Fruit fly (Drosophila melanogaster) whole organism, wandering third instar larva: ENCODE measurements around the gene CG4617.

Experiments
- Abd-B ChIP-seq: fragments of >200 bp; optimal IDR thresholded peaks from 2 replicates; lab custom pipeline; 2017; ENCODE audit warnings: missing biosample characterization, missing genetic modification characterization
- CG32264 ChIP-seq: fragments of 200-800 bp; sonication (Bioruptor generic); optimal IDR thresholded peaks from 2 replicates; lab custom pipeline; 2016; ENCODE audit warnings: missing biosample characterization, missing genetic modification characterization
- CG9705 ChIP-seq: fragments of 200-800 bp; sonication (Bioruptor generic); optimal IDR thresholded peaks from 2 replicates; lab custom pipeline; 2018; ENCODE audit warnings: missing biosample characterization, mild to moderate bottlenecking, missing genetic modification characterization
- CrebA ChIP-seq: fragments of 200-800 bp; sonication (Bioruptor generic); optimal IDR thresholded peaks from 2 replicates; lab custom pipeline; 2016; ENCODE audit warnings: missing biosample characterization, mild to moderate bottlenecking, missing genetic modification characterization, borderline replicate concordance
- Dfd ChIP-seq: fragments of >200 bp; optimal IDR thresholded peaks from 2 replicates; lab custom pipeline; 2017; ENCODE audit warnings: missing biosample characterization, missing genetic modification characterization
- Dif ChIP-seq: fragments of 200-275, 200-300 bp; sonication (Bioruptor generic); optimal IDR thresholded peaks from 2 replicates; lab custom pipeline; 2018; ENCODE audit warnings: missing biosample characterization, missing genetic modification characterization; ENCODE audit not compliant: partially characterized antibody
- GATAd ChIP-seq: sonication (Bioruptor generic); optimal IDR thresholded peaks from 2 replicates; lab custom pipeline; 2016; ENCODE audit warnings: missing biosample characterization, missing genetic modification characterization
- HLH106 ChIP-seq: fragments of 200-800 bp; optimal IDR thresholded peaks from 3 replicates; lab custom pipeline; 2019; ENCODE audit warnings: missing biosample characterization, mild to moderate bottlenecking, missing genetic modification characterization, moderate library complexity
- Hr78 ChIP-seq: fragments of >200 bp; optimal IDR thresholded peaks from 2 replicates; lab custom pipeline; 2017; ENCODE audit warnings: missing biosample characterization, missing genetic modification characterization
- Hr83 ChIP-seq: fragments of 200-300 bp; sonication (Bioruptor generic); optimal IDR thresholded peaks from 2 replicates; lab custom pipeline; 2016; ENCODE audit warnings: missing biosample characterization, mild to moderate bottlenecking, missing genetic modification characterization, moderate library complexity; ENCODE audit not compliant: poor library complexity, severe bottlenecking
- Jra ChIP-seq: sonication (Bioruptor generic); optimal IDR thresholded peaks from 2 replicates; lab custom pipeline; 2016; ENCODE audit warnings: missing biosample characterization, missing genetic modification characterization
- Mio ChIP-seq: sonication (Bioruptor generic); optimal IDR thresholded peaks from 2 replicates; lab custom pipeline; 2016; ENCODE audit warnings: missing biosample characterization, missing genetic modification characterization
- Myc ChIP-seq: fragments of >200 bp; optimal IDR thresholded peaks from 2 replicates; lab custom pipeline; 2017
- N ChIP-seq: fragments of >200 bp; optimal IDR thresholded peaks from 2 replicates; lab custom pipeline; 2018; ENCODE audit warnings: missing biosample characterization, missing external identifiers, missing genetic modification characterization
- OdsH ChIP-seq: fragments of 200-800 bp; sonication (Bioruptor generic); optimal IDR thresholded peaks from 2 replicates; lab custom pipeline; 2016; ENCODE audit warnings: missing biosample characterization, mild to moderate bottlenecking, missing genetic modification characterization
- Rel ChIP-seq, 2 experiments: fragments of 200-800 bp; sonication (Bioruptor generic) in 1 of 2; optimal IDR thresholded peaks; 2 replicates in 1 of 2; 3 replicates in 1 of 2; lab custom pipeline; 2016 to 2019; ENCODE audit warnings: mild to moderate bottlenecking in 2 of 2, missing biosample characterization in 2 of 2, missing genetic modification characterization in 2 of 2, moderate library complexity in 1 of 2
- Sp1 ChIP-seq: fragments of 200-800 bp; sonication (Bioruptor generic); optimal IDR thresholded peaks from 3 replicates; lab custom pipeline; 2019; ENCODE audit warnings: missing biosample characterization, mild to moderate bottlenecking, missing genetic modification characterization, moderate library complexity
- Vsx2 ChIP-seq: fragments of 200-300, 225-300 bp; sonication (Bioruptor generic); optimal IDR thresholded peaks from 2 replicates; lab custom pipeline; 2018; ENCODE audit warnings: missing biosample characterization, missing genetic modification characterization; ENCODE audit not compliant: partially characterized antibody
- br ChIP-seq: fragments of 200-800 bp; sonication (Bioruptor generic); optimal IDR thresholded peaks from 2 replicates; lab custom pipeline; 2016; ENCODE audit warnings: missing biosample characterization, missing genetic modification characterization
- brk ChIP-seq: fragments of 200-800 bp; sonication (Bioruptor generic); optimal IDR thresholded peaks from 2 replicates; lab custom pipeline; 2016; ENCODE audit warnings: missing biosample characterization, mild to moderate bottlenecking, missing genetic modification characterization
- dl ChIP-seq, 2 experiments: fragments of 175-275, 200-275 bp in 1 of 2; fragments of 200-275 bp in 1 of 2; sonication (Bioruptor generic); optimal IDR thresholded peaks; lab custom pipeline; 2018; ENCODE audit warnings: mild to moderate bottlenecking in 2 of 2, missing biosample characterization in 2 of 2, missing genetic modification characterization in 2 of 2, moderate library complexity in 2 of 2; ENCODE audit not compliant: partially characterized antibody in 2 of 2, insufficient read depth in 1 of 2
- dmrt93B ChIP-seq: fragments of 200-800 bp; sonication (Bioruptor generic); optimal IDR thresholded peaks from 2 replicates; lab custom pipeline; 2018; ENCODE audit warnings: missing biosample characterization, mild to moderate bottlenecking, missing genetic modification characterization
- dsf ChIP-seq: sonication (Bioruptor generic); optimal IDR thresholded peaks from 2 replicates; lab custom pipeline; 2016; ENCODE audit warnings: missing biosample characterization, missing genetic modification characterization, borderline replicate concordance
- ey ChIP-seq: fragments of 200-800 bp; sonication (Bioruptor generic); optimal IDR thresholded peaks from 2 replicates; lab custom pipeline; 2016; ENCODE audit warnings: missing biosample characterization, missing genetic modification characterization
- foxo ChIP-seq, 2 experiments: fragments of 200-800 bp; sonication (Bioruptor generic); optimal IDR thresholded peaks; 2 replicates in 1 of 2; 3 replicates in 1 of 2; lab custom pipeline; 2016 to 2017; ENCODE audit warnings: missing biosample characterization in 2 of 2, missing genetic modification characterization in 2 of 2
- fru ChIP-seq: fragments of 200-800 bp; sonication (Bioruptor generic); optimal IDR thresholded peaks from 3 replicates; lab custom pipeline; 2016; ENCODE audit warnings: missing biosample characterization, mild to moderate bottlenecking, missing genetic modification characterization
- h ChIP-seq: fragments of 200-800 bp; sonication (Bioruptor generic); optimal IDR thresholded peaks from 3 replicates; lab custom pipeline; 2016; ENCODE audit warnings: missing biosample characterization, mild to moderate bottlenecking, missing genetic modification characterization
- jim ChIP-seq: fragments of 175-275, 200-325 bp; sonication (Bioruptor generic); optimal IDR thresholded peaks from 2 replicates; lab custom pipeline; 2016; ENCODE audit warnings: missing biosample characterization, mild to moderate bottlenecking, missing genetic modification characterization
- lola ChIP-seq: fragments of >200 bp; optimal IDR thresholded peaks from 2 replicates; lab custom pipeline; 2017; ENCODE audit warnings: missing biosample characterization, missing genetic modification characterization
- pan ChIP-seq: fragments of >200 bp; optimal IDR thresholded peaks from 2 replicates; lab custom pipeline; 2017
- psq ChIP-seq: fragments of 200-800 bp; sonication (Bioruptor generic); optimal IDR thresholded peaks from 3 replicates; lab custom pipeline; 2017; ENCODE audit warnings: missing biosample characterization, mild to moderate bottlenecking, missing genetic modification characterization, moderate library complexity
- rgr ChIP-seq: fragments of 200-800 bp; sonication (Bioruptor generic); optimal IDR thresholded peaks from 3 replicates; lab custom pipeline; 2016; ENCODE audit warnings: missing biosample characterization, mild to moderate bottlenecking, missing genetic modification characterization
- sv ChIP-seq: fragments of 200-800 bp; sonication (Bioruptor generic); optimal IDR thresholded peaks from 3 replicates; lab custom pipeline; 2016; ENCODE audit warnings: missing biosample characterization, missing genetic modification characterization
- tai ChIP-seq: sonication (Bioruptor generic); optimal IDR thresholded peaks from 2 replicates; lab custom pipeline; 2016; ENCODE audit warnings: missing biosample characterization, missing genetic modification characterization
- usp ChIP-seq: fragments of >200 bp; optimal IDR thresholded peaks from 2 replicates; lab custom pipeline; 2017; ENCODE audit warnings: missing biosample characterization, missing genetic modification characterization
- woc ChIP-seq: sonication (Bioruptor generic); optimal IDR thresholded peaks from 2 replicates; lab custom pipeline; 2016; ENCODE audit warnings: missing biosample characterization, mild to moderate bottlenecking, missing genetic modification characterization

Gene CG4617

DNA sequence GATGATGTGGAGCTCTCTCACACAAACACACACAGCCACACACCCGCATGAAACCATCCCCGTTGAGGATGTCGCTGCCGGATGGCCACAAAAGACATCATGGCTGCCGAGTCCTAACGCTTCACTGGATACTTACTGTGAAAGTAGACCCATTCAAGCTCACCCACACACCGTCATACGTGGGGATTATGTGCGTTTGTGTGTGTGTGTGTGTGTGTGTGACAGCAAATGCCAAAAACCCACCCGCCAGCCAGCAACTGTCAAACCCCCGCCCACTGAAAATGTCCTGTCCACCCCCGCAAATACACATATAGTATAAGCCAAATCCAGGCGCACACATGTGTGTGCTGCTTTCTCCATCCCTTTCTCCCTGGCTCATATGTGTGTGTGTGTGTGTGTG, 20.2 kb upstream of the CG4617 start:
- TF ChIP-seq usp (GFP tag; lab: Kevin White, UChicago) (no peak), h (GFP tag; lab: Kevin White, UChicago) (no peak), rgr (GFP tag; lab: Kevin White, UChicago) (no peak), dl (GFP tag; optimal IDR thresholded peaks at IDR 0.05; lab: Kevin White, UChicago; ENCODE audit: insufficient read depth in 1 of 2, partially characterized antibody in 2 of 2) (no peak), pan (lab: Kevin White, UChicago) (no peak), foxo (GFP tag; optimal IDR thresholded peaks at IDR 0.05; lab: Kevin White, UChicago) (no peak), Jra (GFP tag; lab: Kevin White, UChicago) (no peak), Hr83 (GFP tag; lab: Kevin White, UChicago) (no peak), fru (GFP tag; lab: Kevin White, UChicago) (no peak), Vsx2 (GFP tag; lab: Kevin White, UChicago) (no peak), ey (GFP tag; lab: Kevin White, UChicago) (no peak), dsf (GFP tag; lab: Kevin White, UChicago) (no peak), Sp1 (GFP tag; lab: Kevin White, UChicago) (no peak), Abd-B (no peak), psq (GFP tag; lab: Kevin White, UChicago) (no peak), dmrt93B (GFP tag; lab: Kevin White, UChicago) (no peak), N (GFP tag; lab: Kevin White, UChicago) (no peak), OdsH (GFP tag; lab: Kevin White, UChicago) (no peak)
- TF ChIP-seq, all 38 proteins: peak for 0

DNA sequence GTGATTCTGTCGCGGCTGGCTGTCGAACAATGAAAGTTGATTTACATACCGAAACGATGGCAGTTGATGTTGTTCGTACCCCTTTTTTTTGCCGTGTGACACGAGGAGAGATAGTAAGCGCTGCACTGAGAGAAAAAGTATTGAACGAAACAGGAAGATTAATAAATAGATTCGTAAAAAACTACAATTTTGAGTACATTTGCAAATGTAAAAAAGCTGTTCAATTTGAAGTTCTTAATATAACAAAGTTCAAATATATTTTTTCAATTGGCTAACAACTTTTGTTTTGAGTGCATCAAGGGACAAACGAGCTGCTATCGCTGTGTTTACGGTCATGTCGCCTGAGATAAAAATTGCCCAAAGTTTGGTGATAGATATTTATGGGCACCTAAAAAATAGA, 17.7 kb upstream of the CG4617 start:
- TF ChIP-seq usp (GFP tag; lab: Kevin White, UChicago) (no peak), fru (GFP tag; lab: Kevin White, UChicago) (no peak), sv (no peak), woc (GFP tag; lab: Kevin White, UChicago) (no peak), Dfd (GFP tag; lab: Kevin White, UChicago) (no peak), tai (GFP tag; lab: Kevin White, UChicago) (no peak), Dif (GFP tag; lab: Kevin White, UChicago) (no peak), Hr83 (GFP tag; lab: Kevin White, UChicago) (no peak), Hr78 (GFP tag; lab: Kevin White, UChicago) (no peak), Mio (GFP tag; lab: Kevin White, UChicago) (no peak), Myc (no peak), lola (GFP tag; lab: Kevin White, UChicago) (no peak), Vsx2 (GFP tag; lab: Kevin White, UChicago) (no peak), jim (GFP tag; lab: Kevin White, UChicago) (no peak), dsf (GFP tag; lab: Kevin White, UChicago) (no peak), ey (GFP tag; lab: Kevin White, UChicago) (no peak), Sp1 (GFP tag; lab: Kevin White, UChicago) (no peak)

DNA sequence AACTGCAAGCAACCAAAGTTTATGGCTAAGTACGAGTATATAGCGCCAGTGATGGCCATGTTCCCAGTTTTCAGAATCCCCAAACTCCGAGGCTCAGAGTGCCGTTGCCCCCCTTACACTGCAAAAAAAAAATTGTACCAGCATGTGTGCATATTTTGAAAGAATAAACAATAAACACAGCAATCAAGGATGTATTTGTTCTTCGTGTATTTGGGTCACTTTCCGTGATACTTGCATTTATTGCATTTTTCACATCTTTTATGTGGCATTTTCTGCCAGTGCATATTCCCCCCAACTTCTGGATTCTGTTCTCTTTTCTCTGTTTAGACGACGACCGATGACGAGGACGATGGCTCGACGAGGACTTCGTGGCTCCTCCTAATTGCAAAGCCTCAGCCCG, 15.9 kb upstream of the CG4617 start:
- TF ChIP-seq Rel (GFP tag; optimal IDR thresholded peaks at IDR 0.05; lab: Kevin White, UChicago), result no peak
- TF ChIP-seq Rel (tag; optimal IDR thresholded peaks at IDR 0.05; lab: Kevin White, UChicago), result no peak
- no peak for TF ChIP-seq dl (GFP tag; optimal IDR thresholded peaks at IDR 0.05; lab: Kevin White, UChicago; ENCODE audit: insufficient read depth in 1 of 2, partially characterized antibody in 2 of 2)
- TF ChIP-seq h (GFP tag; lab: Kevin White, UChicago), result no peak
- no peak for TF ChIP-seq CrebA
- TF ChIP-seq dsf (GFP tag; lab: Kevin White, UChicago), result no peak
- no peak for TF ChIP-seq tai (GFP tag; lab: Kevin White, UChicago)
- no peak for TF ChIP-seq Jra (GFP tag; lab: Kevin White, UChicago)
- TF ChIP-seq dmrt93B (GFP tag; lab: Kevin White, UChicago), result no peak
- TF ChIP-seq CG32264 (GFP tag; lab: Kevin White, UChicago), result no peak
- no peak for TF ChIP-seq lola (GFP tag; lab: Kevin White, UChicago)

DNA sequence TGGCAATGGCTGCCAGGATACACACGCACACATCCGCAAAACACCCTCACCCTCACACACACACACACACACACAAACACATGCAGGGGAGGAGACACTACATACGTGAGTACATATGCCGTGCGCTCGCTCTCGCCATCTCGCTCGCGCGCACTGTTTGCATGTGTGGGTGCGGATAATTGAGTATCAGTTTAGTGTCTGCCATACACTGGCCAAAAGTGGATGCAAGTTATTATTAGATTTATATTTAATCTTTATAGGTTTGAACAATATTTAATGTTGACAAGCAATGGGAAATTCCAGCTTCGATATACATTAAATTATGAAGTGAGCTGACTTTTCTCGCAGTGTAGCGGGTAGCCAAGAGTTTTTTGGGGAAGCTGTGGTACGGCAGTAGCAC, 13.4 kb upstream of the CG4617 start:
- TF ChIP-seq brk (GFP tag; lab: Kevin White, UChicago) (no peak), GATAd (GFP tag; lab: Kevin White, UChicago) (no peak), Hr83 (GFP tag; lab: Kevin White, UChicago) (no peak), pan (lab: Kevin White, UChicago) (no peak), psq (GFP tag; lab: Kevin White, UChicago) (no peak), dsf (GFP tag; lab: Kevin White, UChicago) (no peak), Abd-B (no peak), fru (GFP tag; lab: Kevin White, UChicago) (peak; percentile 26), usp (GFP tag; lab: Kevin White, UChicago) (no peak), Hr78 (GFP tag; lab: Kevin White, UChicago) (no peak), Rel (GFP tag; optimal IDR thresholded peaks at IDR 0.05; lab: Kevin White, UChicago) (no peak), Rel (tag; optimal IDR thresholded peaks at IDR 0.05; lab: Kevin White, UChicago) (no peak), N (GFP tag; lab: Kevin White, UChicago) (no peak), Vsx2 (GFP tag; lab: Kevin White, UChicago) (no peak), jim (GFP tag; lab: Kevin White, UChicago) (no peak), dmrt93B (GFP tag; lab: Kevin White, UChicago) (no peak), h (GFP tag; lab: Kevin White, UChicago) (peak; percentile 24), ey (GFP tag; lab: Kevin White, UChicago) (no peak), CG9705 (GFP tag; lab: Kevin White, UChicago) (peak; percentile 8), Dfd (GFP tag; lab: Kevin White, UChicago) (peak; percentile 26), tai (GFP tag; lab: Kevin White, UChicago) (no peak), br (GFP tag; lab: Kevin White, UChicago) (no peak), dl (GFP tag; optimal IDR thresholded peaks at IDR 0.05; lab: Kevin White, UChicago; ENCODE audit: insufficient read depth in 1 of 2, partially characterized antibody in 2 of 2) (no peak), HLH106 (tag; lab: Kevin White, UChicago) (peak; percentile 45), foxo (GFP tag; optimal IDR thresholded peaks at IDR 0.05; lab: Kevin White, UChicago) (peak in 1 of 2 experiments; percentile 33), rgr (GFP tag; lab: Kevin White, UChicago) (no peak), sv (peak; percentile 13), Sp1 (GFP tag; lab: Kevin White, UChicago) (peak; percentile 39), Myc (no peak), woc (GFP tag; lab: Kevin White, UChicago) (no peak)
